Worm (Caenorhabditis elegans) whole organism, midembryonic: Measurements from ENCODE around the gene lgc-28.

ENCODE experiments used
- flt-1 ChIP-seq: fragments of 200-800 bp; sonication (Bioruptor generic); IDR thresholded peaks from 2 replicates; pipeline ENCODE4 v1.3.6; 2022; ENCODE audit warnings: missing genetic modification characterization, missing compliant biosample characterization
- med-1 ChIP-seq: sonication (generic microtip); optimal IDR thresholded peaks from 2 replicates; lab custom pipeline; 2017; ENCODE audit warnings: missing genetic modification characterization, mild to moderate bottlenecking, missing compliant biosample characterization, antibody characterized with exemption, missing genetic modification reagents; ENCODE audit not compliant: insufficient read depth

DNA sequence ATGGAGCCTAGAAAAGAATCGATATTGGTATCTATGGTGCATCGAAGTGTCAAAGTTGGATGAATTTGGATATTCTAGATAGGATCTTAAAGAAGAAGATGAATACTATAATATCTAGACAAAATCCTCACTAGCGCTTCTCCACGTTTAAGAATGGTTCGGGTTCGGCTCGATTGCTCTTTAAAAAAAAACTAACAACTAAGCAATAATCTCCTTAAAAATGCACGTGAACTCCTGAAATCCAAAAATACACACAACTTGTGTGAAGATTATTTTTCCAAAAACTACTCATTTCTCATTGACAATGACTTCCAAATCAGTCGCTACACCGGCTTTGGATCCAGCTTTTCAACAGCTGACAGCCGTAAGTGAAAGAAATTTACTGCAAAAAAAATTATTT, 6.3 kb downstream of the lgc-28 start, which contains the start of gene D2062.1:
- TF ChIP-seq med-1 (GFP tag; lab: Kevin White, UChicago) (no peak), flt-1 (GFP tag; lab: Robert Waterston, UW) (no peak)
